Worm (Caenorhabditis elegans) whole organism, L3 larva: Measurements from ENCODE around the gene cest-2.3.

ENCODE experiments used
- R02D3.7 ChIP-seq: fragments of 150-350 bp; optimal IDR thresholded peaks from 2 replicates; lab custom pipeline; 2014; ENCODE audit warnings: missing biosample characterization, missing genetic modification characterization
- ZK546.5 ChIP-seq: sonication (generic microtip); optimal IDR thresholded peaks from 2 replicates; lab custom pipeline; 2017; ENCODE audit warnings: missing biosample characterization, missing genetic modification characterization
- aly-2 ChIP-seq: fragments of 150-350 bp; optimal IDR thresholded peaks from 2 replicates; lab custom pipeline; 2014; ENCODE audit warnings: missing biosample characterization, missing genetic modification characterization
- ama-1 ChIP-seq: fragments of 150-350 bp; optimal IDR thresholded peaks from 2 replicates; lab custom pipeline; 2018
- ceh-28 ChIP-seq: fragments of 150-350 bp; optimal IDR thresholded peaks from 2 replicates; lab custom pipeline; 2014; ENCODE audit warnings: missing biosample characterization, missing genetic modification reagents, missing genetic modification characterization
- ceh-82 ChIP-seq: fragments of 150-350 bp; optimal IDR thresholded peaks from 2 replicates; lab custom pipeline; 2014; ENCODE audit warnings: missing biosample characterization, missing genetic modification characterization
- ceh-9 ChIP-seq: sonication (generic microtip); optimal IDR thresholded peaks from 2 replicates; lab custom pipeline; 2018; ENCODE audit warnings: missing biosample characterization, missing genetic modification characterization
- daf-12 ChIP-seq: fragments of 150-350 bp; optimal IDR thresholded peaks from 2 replicates; lab custom pipeline; 2014; ENCODE audit warnings: missing biosample characterization, missing genetic modification reagents, missing genetic modification characterization
- elt-1 ChIP-seq: fragments of 150-350 bp; optimal IDR thresholded peaks from 2 replicates; lab custom pipeline; 2014; ENCODE audit warnings: missing biosample characterization, missing genetic modification characterization
- elt-2 ChIP-seq: sonication (generic microtip); optimal IDR thresholded peaks from 2 replicates; lab custom pipeline; 2016; ENCODE audit warnings: missing genetic modification reagents, mild to moderate bottlenecking, missing genetic modification characterization, missing compliant biosample characterization
- elt-3 ChIP-seq, 3 experiments: fragments of 150-350 bp in 1 of 3; sonication (generic microtip) in 2 of 3; optimal IDR thresholded peaks; 2 replicates in 2 of 3; 4 replicates in 1 of 3; lab custom pipeline; 2014 to 2017; ENCODE audit warnings: missing biosample characterization in 3 of 3, missing genetic modification characterization in 3 of 3
- eor-1 ChIP-seq, 2 experiments: fragments of 150-350 bp; optimal IDR thresholded peaks; 2 replicates each; lab custom pipeline; 2014 to 2018; ENCODE audit warnings: missing biosample characterization in 2 of 2, missing genetic modification characterization in 2 of 2
- fkh-10 ChIP-seq: sonication (generic microtip); optimal IDR thresholded peaks from 2 replicates; lab custom pipeline; 2017; ENCODE audit warnings: missing biosample characterization, missing genetic modification reagents, missing genetic modification characterization
- fos-1 ChIP-seq: fragments of 150-350 bp; optimal IDR thresholded peaks from 2 replicates; lab custom pipeline; 2014; ENCODE audit warnings: missing biosample characterization, missing genetic modification characterization
- hmg-11 ChIP-seq: sonication (generic microtip); optimal IDR thresholded peaks from 2 replicates; lab custom pipeline; 2016; ENCODE audit warnings: missing genetic modification characterization, missing compliant biosample characterization
- jun-1 ChIP-seq: fragments of 150-350 bp; optimal IDR thresholded peaks from 2 replicates; lab custom pipeline; 2014; ENCODE audit warnings: missing biosample characterization, missing genetic modification reagents, missing genetic modification characterization
- lin-15B ChIP-seq: fragments of 150-350 bp; optimal IDR thresholded peaks from 2 replicates; lab custom pipeline; 2014; ENCODE audit warnings: missing biosample characterization, missing genetic modification characterization
- lin-39 ChIP-seq: fragments of 150-350 bp; optimal IDR thresholded peaks from 2 replicates; lab custom pipeline; 2018; ENCODE audit warnings: missing biosample characterization, missing genetic modification reagents, missing genetic modification characterization
- lsy-12 ChIP-seq: sonication (generic microtip); optimal IDR thresholded peaks from 2 replicates; lab custom pipeline; 2016; ENCODE audit warnings: mild to moderate bottlenecking, missing genetic modification characterization, missing compliant biosample characterization
- mdl-1 ChIP-seq: fragments of 150-350 bp; optimal IDR thresholded peaks from 2 replicates; lab custom pipeline; 2014; ENCODE audit warnings: missing biosample characterization, missing genetic modification characterization
- mml-1 ChIP-seq: fragments of 150-350 bp; sonication (generic microtip); optimal IDR thresholded peaks from 3 replicates; lab custom pipeline; 2014; ENCODE audit warnings: missing biosample characterization, missing genetic modification characterization
- nfya-1 ChIP-seq: sonication (generic microtip); optimal IDR thresholded peaks from 2 replicates; lab custom pipeline; 2017; ENCODE audit warnings: missing genetic modification characterization, mild to moderate bottlenecking, missing compliant biosample characterization, antibody characterized with exemption, moderate library complexity; ENCODE audit not compliant: insufficient read depth
- nhr-12 ChIP-seq: fragments of 150-350 bp; optimal IDR thresholded peaks from 2 replicates; lab custom pipeline; 2014; ENCODE audit warnings: missing biosample characterization, missing genetic modification characterization
- nhr-23 ChIP-seq: fragments of 150-350 bp; optimal IDR thresholded peaks from 2 replicates; lab custom pipeline; 2014; ENCODE audit warnings: missing biosample characterization, missing genetic modification reagents, missing genetic modification characterization
- nhr-237 ChIP-seq: fragments of 150-350 bp; optimal IDR thresholded peaks from 2 replicates; lab custom pipeline; 2014; ENCODE audit warnings: missing biosample characterization, missing genetic modification characterization
- nhr-25 ChIP-seq: sonication (generic microtip); optimal IDR thresholded peaks from 2 replicates; lab custom pipeline; 2017; ENCODE audit warnings: missing biosample characterization, missing genetic modification characterization
- nhr-28 ChIP-seq: fragments of 150-350 bp; optimal IDR thresholded peaks from 2 replicates; lab custom pipeline; 2014; ENCODE audit warnings: missing biosample characterization, missing genetic modification characterization
- nhr-43 ChIP-seq: sonication (generic microtip); optimal IDR thresholded peaks from 2 replicates; lab custom pipeline; 2016; ENCODE audit warnings: mild to moderate bottlenecking, missing genetic modification characterization, missing compliant biosample characterization; ENCODE audit not compliant: poor library complexity, severe bottlenecking
- nhr-67 ChIP-seq: fragments of 150-350 bp; optimal IDR thresholded peaks from 2 replicates; lab custom pipeline; 2014; ENCODE audit warnings: missing biosample characterization, missing genetic modification characterization
- nhr-77 ChIP-seq: fragments of 150-350 bp; optimal IDR thresholded peaks from 2 replicates; lab custom pipeline; 2014; ENCODE audit warnings: missing biosample characterization, missing genetic modification characterization
- pha-4 ChIP-seq: fragments of 150-350 bp; optimal IDR thresholded peaks from 2 replicates; lab custom pipeline; 2014; ENCODE audit warnings: missing biosample characterization, missing genetic modification reagents, missing genetic modification characterization
- pqm-1 ChIP-seq: fragments of 150-350 bp; optimal IDR thresholded peaks from 2 replicates; lab custom pipeline; 2017; ENCODE audit warnings: missing biosample characterization, missing genetic modification characterization, inconsistent platforms
- sea-2 ChIP-seq: fragments of 150-350 bp; sonication (generic microtip); optimal IDR thresholded peaks from 4 replicates; lab custom pipeline; 2014; ENCODE audit warnings: missing biosample characterization, missing genetic modification reagents, missing genetic modification characterization
- snpc-4 ChIP-seq: fragments of 150-350 bp; optimal IDR thresholded peaks from 2 replicates; lab custom pipeline; 2014; ENCODE audit warnings: missing biosample characterization, missing genetic modification characterization
- tbx-2 ChIP-seq: sonication (generic microtip); optimal IDR thresholded peaks from 2 replicates; lab custom pipeline; 2016; ENCODE audit warnings: mild to moderate bottlenecking, missing genetic modification characterization, missing compliant biosample characterization
- unc-39 ChIP-seq: sonication (generic microtip); optimal IDR thresholded peaks from 4 replicates; lab custom pipeline; 2017; ENCODE audit warnings: missing biosample characterization, missing genetic modification characterization
- zag-1 ChIP-seq: fragments of 150-350 bp; optimal IDR thresholded peaks from 2 replicates; lab custom pipeline; 2014; ENCODE audit warnings: missing biosample characterization, missing genetic modification characterization
- ztf-4 ChIP-seq: fragments of 150-350 bp; optimal IDR thresholded peaks from 2 replicates; lab custom pipeline; 2014; ENCODE audit warnings: missing biosample characterization, missing genetic modification characterization

Gene cest-2.3

ce11 chrV:14197651-14198050 is 14.9 kb upstream of the cest-2.3 start:
- peak; percentile 58 for TF ChIP-seq ama-1 (lab: Kevin White, UChicago)
- peak; percentile 9 for TF ChIP-seq ztf-4
- no peak for TF ChIP-seq jun-1 (tag; lab: Kevin White, UChicago)
- peak; percentile 57 for TF ChIP-seq nhr-25 (tag; lab: Kevin White, UChicago)
- no peak for TF ChIP-seq ceh-9 (tag; lab: Kevin White, UChicago)
- peak; percentile 14 for TF ChIP-seq lin-15B (tag; lab: Kevin White, UChicago)
- no peak for TF ChIP-seq pqm-1 (tag; lab: Kevin White, UChicago)
- peak; percentile 77 for TF ChIP-seq nhr-43 (tag; lab: Kevin White, UChicago)
- TF ChIP-seq elt-2, result peak; percentile 30
- peak; percentile 10 for TF ChIP-seq lsy-12 (tag; lab: Kevin White, UChicago)
- no peak for TF ChIP-seq fkh-10 (GFP tag; lab: Kevin White, UChicago)
- TF ChIP-seq sea-2, result no peak
- TF ChIP-seq R02D3.7 (tag; lab: Kevin White, UChicago), result peak; percentile 16
- TF ChIP-seq elt-1 (tag; lab: Kevin White, UChicago), result no peak
- no peak for TF ChIP-seq ceh-82
- no peak for TF ChIP-seq nhr-12 (tag; lab: Kevin White, UChicago)
- TF ChIP-seq elt-3 (tag; optimal IDR thresholded peaks at IDR 0.05; lab: Kevin White, UChicago), result no peak
- no peak for TF ChIP-seq nhr-237 (tag; lab: Kevin White, UChicago)
- no peak for TF ChIP-seq nhr-67 (tag; lab: Kevin White, UChicago)
- TF ChIP-seq nfya-1 (tag; lab: Kevin White, UChicago), result peak; percentile 40
- TF ChIP-seq nhr-28, result no peak
- no peak for TF ChIP-seq mdl-1 (tag; lab: Kevin White, UChicago)

ce11 chrV:14194514-14194913 is 11.8 kb upstream of the cest-2.3 start:
- no peak for TF ChIP-seq ceh-9 (tag; lab: Kevin White, UChicago)
- peak; percentile 40 for TF ChIP-seq ama-1 (lab: Kevin White, UChicago)
- no peak for TF ChIP-seq aly-2 (tag; lab: Kevin White, UChicago)
- TF ChIP-seq nhr-77 (tag; lab: Kevin White, UChicago), result no peak
- no peak for TF ChIP-seq lin-15B (tag; lab: Kevin White, UChicago)

- TF ChIP-seq fkh-10 (GFP tag; lab: Kevin White, UChicago) (no peak), mdl-1 (tag; lab: Kevin White, UChicago) (no peak), daf-12 (tag; lab: Kevin White, UChicago) (no peak), ZK546.5 (tag; lab: Kevin White, UChicago) (no peak), nhr-28 (no peak), lsy-12 (tag; lab: Kevin White, UChicago) (peak; percentile 17), jun-1 (tag; lab: Kevin White, UChicago) (peak; percentile 32), fos-1 (no peak), elt-3 (tag; optimal IDR thresholded peaks at IDR 0.05; lab: Kevin White, UChicago) (no peak), elt-2 (peak; percentile 85), pqm-1 (tag; lab: Kevin White, UChicago) (peak; percentile 75), tbx-2 (tag; lab: Kevin White, UChicago) (no peak), ceh-28 (tag; lab: Kevin White, UChicago) (peak; percentile 53), pha-4 (tag; lab: Kevin White, UChicago) (peak; percentile 77), nhr-43 (tag; lab: Kevin White, UChicago) (peak; percentile 54), lin-39 (peak; percentile 53), unc-39 (tag; lab: Kevin White, UChicago) (no peak), zag-1 (tag; lab: Kevin White, UChicago) (no peak), lin-15B (tag; lab: Kevin White, UChicago) (peak; percentile 33), nhr-77 (tag; lab: Kevin White, UChicago) (peak; percentile 47), ama-1 (lab: Kevin White, UChicago) (peak; percentile 9), ceh-9 (tag; lab: Kevin White, UChicago) (no peak), eor-1 (tag; optimal IDR thresholded peaks at IDR 0.05; lab: Kevin White, UChicago) (no peak), R02D3.7 (tag; lab: Kevin White, UChicago) (peak; percentile 44), nhr-237 (tag; lab: Kevin White, UChicago) (no peak), snpc-4 (tag; lab: Kevin White, UChicago) (peak; percentile 35), mml-1 (no peak), ztf-4 (no peak), nhr-25 (tag; lab: Kevin White, UChicago) (peak; percentile 80), nfya-1 (tag; lab: Kevin White, UChicago) (peak; percentile 80), nhr-23 (tag; lab: Kevin White, UChicago) (peak; percentile 57), hmg-11 (peak; percentile 81)
These were observed 10.7 kb upstream of the cest-2.3 start, which contains the start of gene atfs-1 for ce11 chrV:14193451-14193850. Gene atfs-1 (plus strand): TSS chrV:14193663.
